Worm (Caenorhabditis elegans) whole organism, L4 larva: ENCODE measurements around the gene ard-1.

ENCODE experiments used
- mes-2 ChIP-seq: sonication (generic microtip); optimal IDR thresholded peaks from 2 replicates; lab custom pipeline; 2016; ENCODE audit warnings: missing genotype, mild to moderate bottlenecking, missing genetic modification characterization, missing compliant biosample characterization; ENCODE audit not compliant: poor library complexity, severe bottlenecking
- nhr-28 ChIP-seq: fragments of 150-350 bp; optimal IDR thresholded peaks from 2 replicates; lab custom pipeline; 2014; ENCODE audit warnings: missing biosample characterization, missing genetic modification characterization

ce11 chrIV:11159886-11160285 lies 28.8 kb downstream of the ard-1 start, which contains the start of gene mboa-4:
- no peak for TF ChIP-seq mes-2 (tag; lab: Kevin White, UChicago)
- no peak for TF ChIP-seq nhr-28 (tag; lab: Kevin White, UChicago)
